Fruit fly (Drosophila melanogaster): ENCODE data around the gene CG45116.
A peak's percentile ranks its signal among the peaks of the same experiment; 100 is the strongest.

Gene CG45116

dm6 chr3L:22699133-22699532 is at the start of gene CG45116:
Gene CG45116, plus strand, starts transcription at chr3L:22699433.
- no peak for TF ChIP-seq Abd-B (GFP tag; optimal IDR thresholded peaks at IDR 0.05)
- no peak for TF ChIP-seq pan (optimal IDR thresholded peaks at IDR 0.05)
- no peak for TF ChIP-seq Sp1 (GFP tag; optimal IDR thresholded peaks at IDR 0.05)
- no peak for TF ChIP-seq dmrt93B (GFP tag; optimal IDR thresholded peaks at IDR 0.05)
- no peak for TF ChIP-seq rgr (GFP tag; optimal IDR thresholded peaks at IDR 0.05)
- no peak for TF ChIP-seq Dif (GFP tag; optimal IDR thresholded peaks at IDR 0.05; ENCODE audit: partially characterized antibody)
- TF ChIP-seq tai (GFP tag; optimal IDR thresholded peaks at IDR 0.05), result no peak
- no peak for TF ChIP-seq brk (GFP tag; optimal IDR thresholded peaks at IDR 0.05)
- no peak for TF ChIP-seq lola (GFP tag; optimal IDR thresholded peaks at IDR 0.05)
- no peak for TF ChIP-seq GATAd (GFP tag; optimal IDR thresholded peaks at IDR 0.05)
- no peak for TF ChIP-seq Hr78 (GFP tag; optimal IDR thresholded peaks at IDR 0.05)
- TF ChIP-seq OdsH (GFP tag; optimal IDR thresholded peaks at IDR 0.05), result no peak
- no peak for TF ChIP-seq dsf (GFP tag; optimal IDR thresholded peaks at IDR 0.05; ENCODE audit: borderline replicate concordance)
- no peak for TF ChIP-seq CrebA (GFP tag; optimal IDR thresholded peaks at IDR 0.05; ENCODE audit: borderline replicate concordance)
- TF ChIP-seq CG32264 (GFP tag; optimal IDR thresholded peaks at IDR 0.05), result no peak
- no peak for TF ChIP-seq Vsx2 (GFP tag; optimal IDR thresholded peaks at IDR 0.05; ENCODE audit: partially characterized antibody)

- TF ChIP-seq dl (GFP tag; optimal IDR thresholded peaks at IDR 0.05; ENCODE audit: insufficient read depth in 1 of 2, partially characterized antibody in 2 of 2), result no peak
- TF ChIP-seq Dif (GFP tag; optimal IDR thresholded peaks at IDR 0.05; ENCODE audit: partially characterized antibody), result no peak
Measured at dm6 chr3L:22652425-22652824, 46.8 kb upstream of the CG45116 start, which contains the start of gene CG33772. Gene CG33772, minus strand, starts transcription at chr3L:22652525.

dm6 chr3L:22665110-22665509 is 34.1 kb upstream of the CG45116 start:
- TF ChIP-seq Hr78 (GFP tag; optimal IDR thresholded peaks at IDR 0.05) (no peak), ey (GFP tag; optimal IDR thresholded peaks at IDR 0.05) (peak; percentile 44), CrebA (GFP tag; optimal IDR thresholded peaks at IDR 0.05; ENCODE audit: borderline replicate concordance) (no peak), Sp1 (GFP tag; optimal IDR thresholded peaks at IDR 0.05) (peak; percentile 1), tai (GFP tag; optimal IDR thresholded peaks at IDR 0.05) (no peak), brk (GFP tag; optimal IDR thresholded peaks at IDR 0.05) (no peak), lola (GFP tag; optimal IDR thresholded peaks at IDR 0.05) (no peak), Myc (optimal IDR thresholded peaks at IDR 0.05) (no peak), fru (GFP tag; optimal IDR thresholded peaks at IDR 0.05) (peak; percentile 25), Hr83 (GFP tag; optimal IDR thresholded peaks at IDR 0.05; ENCODE audit: poor library complexity, severe bottlenecking) (no peak), N (GFP tag; optimal IDR thresholded peaks at IDR 0.05) (no peak), Mio (GFP tag; optimal IDR thresholded peaks at IDR 0.05) (no peak), usp (GFP tag; optimal IDR thresholded peaks at IDR 0.05) (no peak), pan (optimal IDR thresholded peaks at IDR 0.05) (no peak), sage (GFP tag; optimal IDR thresholded peaks at IDR 0.05) (no peak), GATAd (GFP tag; optimal IDR thresholded peaks at IDR 0.05) (no peak), woc (GFP tag; optimal IDR thresholded peaks at IDR 0.05) (no peak), CG9705 (GFP tag; optimal IDR thresholded peaks at IDR 0.05) (no peak), dmrt93B (GFP tag; optimal IDR thresholded peaks at IDR 0.05) (no peak), Vsx2 (GFP tag; optimal IDR thresholded peaks at IDR 0.05; ENCODE audit: partially characterized antibody) (no peak), Jra (GFP tag; optimal IDR thresholded peaks at IDR 0.05) (no peak), Dfd (GFP tag; optimal IDR thresholded peaks at IDR 0.05) (no peak), Rel (GFP tag; optimal IDR thresholded peaks at IDR 0.05) (no peak), Rel (tag; optimal IDR thresholded peaks at IDR 0.05) (no peak), rgr (GFP tag; optimal IDR thresholded peaks at IDR 0.05) (peak; percentile 49), HLH106 (tag; optimal IDR thresholded peaks at IDR 0.05) (peak; percentile 27), Hnf4 (GFP tag; optimal IDR thresholded peaks at IDR 0.05) (no peak), Dif (GFP tag; optimal IDR thresholded peaks at IDR 0.05; ENCODE audit: partially characterized antibody) (no peak), sv (GFP tag; optimal IDR thresholded peaks at IDR 0.05) (no peak), dl (GFP tag; optimal IDR thresholded peaks at IDR 0.05; ENCODE audit: insufficient read depth in 1 of 2, partially characterized antibody in 2 of 2) (no peak), Abd-B (GFP tag; optimal IDR thresholded peaks at IDR 0.05) (no peak), h (GFP tag; optimal IDR thresholded peaks at IDR 0.05) (peak; percentile 46), foxo (GFP tag; optimal IDR thresholded peaks at IDR 0.05) (peak in 1 of 2 experiments; percentile 8), OdsH (GFP tag; optimal IDR thresholded peaks at IDR 0.05) (peak; percentile 11), jim (GFP tag; optimal IDR thresholded peaks at IDR 0.05) (no peak), dsf (GFP tag; optimal IDR thresholded peaks at IDR 0.05; ENCODE audit: borderline replicate concordance) (no peak), CG32264 (GFP tag; optimal IDR thresholded peaks at IDR 0.05) (no peak), psq (GFP tag; optimal IDR thresholded peaks at IDR 0.05) (no peak), br (GFP tag; optimal IDR thresholded peaks at IDR 0.05) (no peak)
